Worm (Caenorhabditis elegans) whole organism, L1 larva: ENCODE data around the gene Y32H12A.8.

ENCODE experiments used
- C16A3.4 ChIP-seq: fragments of 150-350 bp; optimal IDR thresholded peaks from 2 replicates; lab custom pipeline; 2014; ENCODE audit warnings: missing biosample characterization, missing genetic modification characterization
- C34B4.2 ChIP-seq: sonication (generic microtip); optimal IDR thresholded peaks from 2 replicates; lab custom pipeline; 2017; ENCODE audit warnings: mild to moderate bottlenecking, missing genetic modification characterization, missing compliant biosample characterization
- aha-1 ChIP-seq: fragments of 150-350 bp; optimal IDR thresholded peaks from 2 replicates; lab custom pipeline; 2014; ENCODE audit warnings: missing biosample characterization, missing genetic modification characterization
- alr-1 ChIP-seq: fragments of 200-800 bp; sonication (Bioruptor generic); optimal IDR thresholded peaks from 2 replicates; lab custom pipeline; 2018; ENCODE audit warnings: borderline replicate concordance, mild to moderate bottlenecking, missing genetic modification characterization, missing compliant biosample characterization
- aly-2 ChIP-seq: fragments of 150-350 bp; optimal IDR thresholded peaks from 2 replicates; lab custom pipeline; 2014; ENCODE audit warnings: missing biosample characterization, missing genetic modification characterization
- blmp-1 ChIP-seq: fragments of 150-350 bp; optimal IDR thresholded peaks from 2 replicates; lab custom pipeline; 2014; ENCODE audit warnings: missing biosample characterization, missing genetic modification characterization
- ceh-82 ChIP-seq, 3 experiments: fragments of 150-350 bp in 1 of 3; sonication (generic microtip) in 2 of 3; optimal IDR thresholded peaks; 2 replicates each; lab custom pipeline; 2014 to 2017; ENCODE audit warnings: missing biosample characterization in 3 of 3, missing genetic modification characterization in 3 of 3
- dpl-1 ChIP-seq, 3 experiments: fragments of 150-350 bp in 2 of 3; sonication (generic microtip) in 1 of 3; optimal IDR thresholded peaks; 2 replicates each; lab custom pipeline; 2014 to 2017; ENCODE audit warnings: missing biosample characterization in 3 of 3, missing genetic modification characterization in 3 of 3, missing genetic modification reagents in 3 of 3
- efl-1 ChIP-seq, 4 experiments: fragments of 150-350 bp; optimal IDR thresholded peaks in 3 of 4; peaks in 1 of 4; 1 replicate in 1 of 4; 2 replicates in 3 of 4; lab custom pipeline; 2014; ENCODE audit warnings: missing biosample characterization in 2 of 4, missing genetic modification characterization in 2 of 4, missing genetic modification reagents in 2 of 4
- egl-13 ChIP-seq: sonication (generic microtip); optimal IDR thresholded peaks from 2 replicates; lab custom pipeline; 2016; ENCODE audit warnings: missing genotype, missing genetic modification reagents, missing genetic modification characterization, missing compliant biosample characterization
- egl-27 ChIP-seq, 2 experiments: fragments of 150-350 bp in 1 of 2; sonication (generic microtip); optimal IDR thresholded peaks; 3 replicates each; lab custom pipeline; 2017 to 2018; ENCODE audit warnings: missing biosample characterization in 2 of 2, missing genetic modification characterization in 2 of 2, missing genetic modification reagents in 2 of 2
- elt-3 ChIP-seq, 6 experiments: fragments of 150-350 bp in 1 of 6; sonication (generic microtip); optimal IDR thresholded peaks; 2 replicates each; lab custom pipeline; 2017 to 2018; ENCODE audit warnings: missing biosample characterization in 6 of 6, missing genetic modification characterization in 6 of 6, inconsistent platforms in 1 of 6
- fkh-10 ChIP-seq: sonication (generic microtip); optimal IDR thresholded peaks from 2 replicates; lab custom pipeline; 2017; ENCODE audit warnings: missing biosample characterization, missing genetic modification reagents, missing genetic modification characterization
- fkh-4 ChIP-seq: sonication (generic microtip); optimal IDR thresholded peaks from 2 replicates; lab custom pipeline; 2016; ENCODE audit warnings: missing compliant biosample characterization, missing genetic modification characterization, borderline replicate concordance
- grh-1 ChIP-seq: fragments of 200-800 bp; sonication (Bioruptor generic); IDR thresholded peaks from 2 replicates; pipeline ENCODE4 v1.3.6; 2022; ENCODE audit warnings: missing genetic modification reagents, missing genetic modification characterization, missing compliant biosample characterization
- hlh-4 ChIP-seq: sonication (generic microtip); optimal IDR thresholded peaks from 2 replicates; lab custom pipeline; 2016; ENCODE audit warnings: mild to moderate bottlenecking, missing genetic modification characterization, missing compliant biosample characterization
- isw-1 ChIP-seq: fragments of 200-800 bp; sonication (Bioruptor generic); IDR thresholded peaks from 2 replicates; pipeline ENCODE4 v1.3.6; 2022; ENCODE audit warnings: missing genetic modification characterization, missing compliant biosample characterization
- lin-13 ChIP-seq: fragments of 150-350 bp; optimal IDR thresholded peaks from 2 replicates; lab custom pipeline; 2014; ENCODE audit warnings: missing biosample characterization, missing genetic modification reagents, missing genetic modification characterization
- lin-15B ChIP-seq: fragments of 150-350 bp; sonication (generic microtip); optimal IDR thresholded peaks from 3 replicates; lab custom pipeline; 2014; ENCODE audit warnings: missing biosample characterization, missing genetic modification characterization
- lin-35 ChIP-seq, 2 experiments: fragments of 150-350 bp; optimal IDR thresholded peaks; 2 replicates each; lab custom pipeline; 2014; ENCODE audit warnings: missing biosample characterization in 2 of 2, missing genetic modification characterization in 2 of 2, missing genetic modification reagents in 2 of 2
- lsy-2 ChIP-seq, 2 experiments: fragments of 150-350 bp; optimal IDR thresholded peaks; 2 replicates each; lab custom pipeline; 2014; ENCODE audit warnings: missing biosample characterization in 2 of 2, missing genetic modification characterization in 2 of 2
- mdl-1 ChIP-seq, 2 experiments: fragments of 150-350 bp; optimal IDR thresholded peaks; 2 replicates each; lab custom pipeline; 2014 to 2017; ENCODE audit warnings: missing biosample characterization in 2 of 2, missing genetic modification characterization in 2 of 2, inconsistent platforms in 1 of 2
- mef-2 ChIP-seq: fragments of 150-350 bp; optimal IDR thresholded peaks from 2 replicates; lab custom pipeline; 2014; ENCODE audit warnings: missing biosample characterization, missing genetic modification characterization
- mep-1 ChIP-seq: fragments of 150-350 bp; optimal IDR thresholded peaks from 2 replicates; lab custom pipeline; 2014; ENCODE audit warnings: missing biosample characterization, missing genetic modification characterization
- nhr-12 ChIP-seq: sonication (generic microtip); optimal IDR thresholded peaks from 2 replicates; lab custom pipeline; 2017; ENCODE audit warnings: missing biosample characterization, missing genetic modification characterization
- nhr-20 ChIP-seq: sonication (generic microtip); optimal IDR thresholded peaks from 2 replicates; lab custom pipeline; 2016; ENCODE audit warnings: mild to moderate bottlenecking, missing genetic modification characterization, missing compliant biosample characterization
- nhr-47 ChIP-seq: sonication (generic microtip); optimal IDR thresholded peaks from 2 replicates; lab custom pipeline; 2016; ENCODE audit warnings: mild to moderate bottlenecking, missing genetic modification characterization, moderate library complexity, missing compliant biosample characterization
- nhr-76 ChIP-seq: sonication (generic microtip); optimal IDR thresholded peaks from 2 replicates; lab custom pipeline; 2017; ENCODE audit warnings: missing biosample characterization, missing genetic modification characterization
- nhr-85 ChIP-seq: sonication (generic microtip); peaks from one replicate; lab custom pipeline; 2016; ENCODE audit warnings: missing genetic modification characterization, inconsistent platforms, missing compliant biosample characterization
- pag-3 ChIP-seq: sonication (generic microtip); optimal IDR thresholded peaks from 2 replicates; lab custom pipeline; 2017; ENCODE audit warnings: missing genetic modification characterization, mild to moderate bottlenecking, missing compliant biosample characterization, antibody characterized with exemption, borderline replicate concordance; ENCODE audit not compliant: insufficient read depth
- pax-3 ChIP-seq: fragments of 200-800 bp; sonication (Bioruptor generic); optimal IDR thresholded peaks from 2 replicates; lab custom pipeline; 2018; ENCODE audit warnings: mild to moderate bottlenecking, missing genetic modification characterization, moderate library complexity, missing compliant biosample characterization
- pqm-1 ChIP-seq: sonication (generic microtip); optimal IDR thresholded peaks from 3 replicates; lab custom pipeline; 2017; ENCODE audit warnings: missing biosample characterization, missing genetic modification characterization
- rnt-1 ChIP-seq: sonication (generic microtip); optimal IDR thresholded peaks from 2 replicates; lab custom pipeline; 2016; ENCODE audit warnings: mild to moderate bottlenecking, missing genetic modification characterization, moderate library complexity, missing compliant biosample characterization
- skn-1 ChIP-seq: fragments of 150-350 bp; optimal IDR thresholded peaks from 2 replicates; lab custom pipeline; 2014; ENCODE audit warnings: missing biosample characterization, missing genetic modification characterization
- sptf-1 ChIP-seq: fragments of 150-350 bp; optimal IDR thresholded peaks from 2 replicates; lab custom pipeline; 2014; ENCODE audit warnings: missing biosample characterization, missing genetic modification characterization
- swsn-7 ChIP-seq: sonication (generic microtip); optimal IDR thresholded peaks from 2 replicates; lab custom pipeline; 2016; ENCODE audit warnings: missing genetic modification characterization, missing compliant biosample characterization
- tbx-2 ChIP-seq: sonication (generic microtip); optimal IDR thresholded peaks from 2 replicates; lab custom pipeline; 2016; ENCODE audit warnings: missing genetic modification characterization, missing compliant biosample characterization
- tlp-1 ChIP-seq: fragments of 150-350 bp; optimal IDR thresholded peaks from 2 replicates; lab custom pipeline; 2014; ENCODE audit warnings: missing biosample characterization, missing genetic modification characterization
- unc-130 ChIP-seq: fragments of 150-350 bp; optimal IDR thresholded peaks from 2 replicates; lab custom pipeline; 2017; ENCODE audit warnings: missing biosample characterization, missing genetic modification characterization, inconsistent platforms
- unc-30 ChIP-seq: sonication (generic microtip); optimal IDR thresholded peaks from 2 replicates; lab custom pipeline; 2017; ENCODE audit warnings: missing biosample characterization, missing genetic modification characterization
- unc-62 ChIP-seq: fragments of 150-350 bp; optimal IDR thresholded peaks from 2 replicates; lab custom pipeline; 2014; ENCODE audit warnings: missing biosample characterization, missing genetic modification reagents, missing genetic modification characterization
- unc-86 ChIP-seq: sonication (generic microtip); optimal IDR thresholded peaks from 2 replicates; lab custom pipeline; 2016; ENCODE audit warnings: missing genetic modification characterization, missing compliant biosample characterization
- xbp-1 ChIP-seq: sonication (generic microtip); optimal IDR thresholded peaks from 2 replicates; lab custom pipeline; 2016; ENCODE audit warnings: missing genetic modification characterization, missing compliant biosample characterization

Gene Y32H12A.8

DNA sequence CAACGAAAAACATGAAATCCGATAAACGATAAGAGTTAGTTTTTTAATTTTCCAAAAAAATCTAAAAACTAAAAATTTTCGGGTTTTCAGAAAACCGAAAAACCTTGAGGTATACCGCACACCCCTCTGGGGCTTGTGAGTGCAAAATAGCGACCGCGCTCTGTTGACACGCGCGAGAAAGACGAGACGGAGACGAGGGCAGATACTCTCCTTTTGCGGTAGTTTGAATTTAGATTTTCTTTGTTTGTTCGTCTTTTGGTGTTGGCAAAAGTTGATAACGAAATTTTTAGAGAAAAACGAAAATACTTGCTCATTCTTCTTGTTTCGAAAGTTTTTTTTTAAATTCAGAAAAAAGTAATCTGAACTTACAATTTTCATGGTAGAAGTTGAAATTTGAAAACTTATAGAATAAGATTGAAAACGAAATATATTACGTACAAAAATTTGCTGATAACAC, at the start of gene Y32H12A.8, which contains the start of gene W03A5.2:
Gene Y32H12A.8 (minus strand): TSS at position 410 of the 457 bp plus-strand sequence.
Gene W03A5.2 (plus strand): TSS at position 407 of the 457 bp plus-strand sequence.
- TF ChIP-seq nhr-20 (tag; lab: Kevin White, UChicago) (no peak), unc-62 (no peak), pag-3 (no peak), hlh-4 (no peak), pax-3 (tag; lab: Kevin White, UChicago) (no peak), fkh-10 (no peak), lsy-2 (tag; optimal IDR thresholded peaks at IDR 0.05; lab: Kevin White, UChicago) (peak; percentile 9 to 79), mef-2 (tag; lab: Kevin White, UChicago) (no peak), unc-130 (tag; lab: Kevin White, UChicago) (no peak), blmp-1 (tag; lab: Kevin White, UChicago) (peak; percentile 34), grh-1 (GFP tag; lab: Robert Waterston, UW) (no peak), mdl-1 (tag; optimal IDR thresholded peaks at IDR 0.05; lab: Kevin White, UChicago) (peak in 1 of 2 experiments; percentile 41), swsn-7 (tag; lab: Kevin White, UChicago) (no peak), mep-1 (tag; lab: Kevin White, UChicago) (peak; percentile 11), fkh-4 (no peak), tbx-2 (tag; lab: Kevin White, UChicago) (no peak), lin-13 (GFP tag; lab: Kevin White, UChicago) (no peak), aha-1 (tag; lab: Kevin White, UChicago) (no peak), isw-1 (GFP tag; lab: Robert Waterston, UW) (peak; percentile 6; the same call in 1 of the 2 replicates), pqm-1 (no peak), sptf-1 (tag; lab: Kevin White, UChicago) (no peak), ceh-82 (tag; optimal IDR thresholded peaks at IDR 0.05; lab: Kevin White, UChicago) (no peak), unc-30 (tag; lab: Kevin White, UChicago) (no peak), lin-35 (GFP tag; optimal IDR thresholded peaks at IDR 0.05; lab: Kevin White, UChicago) (peak; percentile 72 to 95), xbp-1 (tag; lab: Kevin White, UChicago) (no peak), nhr-12 (tag; lab: Kevin White, UChicago) (no peak), alr-1 (tag; lab: Kevin White, UChicago) (no peak), elt-3 (tag; optimal IDR thresholded peaks at IDR 0.05; lab: Kevin White, UChicago) (peak in 1 of 6 experiments; percentile 15), nhr-47 (tag; lab: Kevin White, UChicago) (no peak), egl-27 (tag; optimal IDR thresholded peaks at IDR 0.05; lab: Kevin White, UChicago) (no peak), skn-1 (peak; percentile 28), nhr-76 (no peak), rnt-1 (tag; lab: Kevin White, UChicago) (peak; percentile 28), C16A3.4 (tag; lab: Kevin White, UChicago) (peak; percentile 31), tlp-1 (tag; lab: Kevin White, UChicago) (no peak), C34B4.2 (tag; lab: Kevin White, UChicago) (no peak), unc-86 (tag; lab: Kevin White, UChicago) (no peak), efl-1 (optimal IDR thresholded peaks at IDR 0.05; lab: Kevin White, UChicago) (peak; percentile 46 to 88), efl-1 (GFP tag; optimal IDR thresholded peaks at IDR 0.05 in 1 of 2; lab: Kevin White, UChicago) (peak; percentile 86 to 98), nhr-85 (peak; percentile 41), egl-13 (tag; lab: Kevin White, UChicago) (no peak), dpl-1 (GFP tag; optimal IDR thresholded peaks at IDR 0.05; lab: Kevin White, UChicago) (peak; percentile 76 to 88 (median 82)), lin-15B (tag; lab: Kevin White, UChicago) (peak; percentile 55)

DNA sequence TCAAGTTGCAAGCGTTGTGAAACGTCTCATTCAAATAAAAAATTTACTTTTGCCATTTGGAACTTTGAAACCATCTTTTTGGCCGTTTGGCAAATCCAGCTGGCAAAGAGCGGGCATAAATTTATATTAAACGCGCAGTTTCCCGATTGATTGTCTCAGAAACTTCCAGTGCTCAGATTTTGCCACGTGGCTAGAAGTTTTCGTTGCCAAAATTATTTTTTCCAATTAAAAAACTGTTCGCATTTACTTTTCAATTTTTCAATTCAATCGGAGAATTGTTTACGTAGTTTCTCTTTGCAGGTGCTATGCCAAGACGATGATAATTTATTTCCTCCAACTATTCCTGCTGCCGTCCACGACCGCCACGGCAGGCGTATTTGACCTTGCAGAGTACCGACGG, 47.5 kb upstream of the Y32H12A.8 start, which contains the start of gene F48E8.4:
Gene F48E8.4 (plus strand): TSS at position 301 of the 400 bp plus-strand sequence.
- TF ChIP-seq aly-2 (tag; lab: Kevin White, UChicago): no peak
- TF ChIP-seq efl-1 (optimal IDR thresholded peaks at IDR 0.05; lab: Kevin White, UChicago): no peak
- TF ChIP-seq efl-1 (GFP tag; optimal IDR thresholded peaks at IDR 0.05 in 1 of 2; lab: Kevin White, UChicago): peak in 1 of 2 experiments; percentile 82
- TF ChIP-seq, all 84 proteins: peak for 1
